Worm (Caenorhabditis elegans) whole organism, L4 larva: ENCODE measurements around the gene ehs-1.

Source experiments
- F10B5.3 ChIP-seq: sonication (generic microtip); optimal IDR thresholded peaks from 2 replicates; lab custom pipeline; 2016; ENCODE audit warnings: mild to moderate bottlenecking, missing genetic modification characterization, missing compliant biosample characterization
- F26F4.8 ChIP-seq: fragments of 200-800 bp; sonication (Bioruptor generic); conservative IDR thresholded peaks from 2 replicates; pipeline ENCODE4 v1.3.6; 2022; ENCODE audit warnings: missing genetic modification characterization, missing compliant biosample characterization
- F37D6.2 ChIP-seq: sonication (generic microtip); optimal IDR thresholded peaks from 2 replicates; lab custom pipeline; 2016; ENCODE audit warnings: mild to moderate bottlenecking, missing genetic modification characterization, missing compliant biosample characterization
- F44E2.7 ChIP-seq: fragments of 200-800 bp; sonication (Bioruptor generic); IDR thresholded peaks from 2 replicates; pipeline ENCODE4 v2.1.2; 2022; ENCODE audit warnings: missing genetic modification characterization, missing compliant biosample characterization
- F49E8.2 ChIP-seq: sonication (generic microtip); optimal IDR thresholded peaks from 2 replicates; lab custom pipeline; 2016; ENCODE audit warnings: missing compliant biosample characterization, mild to moderate bottlenecking, missing genetic modification characterization, borderline replicate concordance
- Y5F2A.4 ChIP-seq: fragments of 200-800 bp; sonication (Bioruptor generic); optimal IDR thresholded peaks from 2 replicates; lab custom pipeline; 2018; ENCODE audit warnings: mild to moderate bottlenecking, missing genetic modification characterization, missing compliant biosample characterization
- ZK337.2 ChIP-seq: fragments of 200-800 bp; sonication (Bioruptor generic); IDR thresholded peaks from 2 replicates; pipeline ENCODE4 v1.3.6; 2022; ENCODE audit warnings: missing genetic modification reagents, missing genetic modification characterization, missing compliant biosample characterization
- aha-1 ChIP-seq: fragments of 150-350 bp; peaks from one replicate; lab custom pipeline; 2014; ENCODE audit warnings: missing biosample characterization, missing genetic modification characterization
- attf-4 ChIP-seq: sonication (generic microtip); optimal IDR thresholded peaks from 3 replicates; lab custom pipeline; 2017; ENCODE audit warnings: missing biosample characterization, missing genetic modification characterization
- ceh-20 ChIP-seq: fragments of 200-800 bp; sonication (Bioruptor generic); IDR thresholded peaks from 2 replicates; pipeline ENCODE4 v1.3.6; 2022; ENCODE audit warnings: missing genetic modification reagents, missing genetic modification characterization, missing compliant biosample characterization
- daf-16 ChIP-seq, 3 experiments: sonication (generic microtip); optimal IDR thresholded peaks; 2 replicates each; lab custom pipeline; 2016 to 2017; ENCODE audit warnings: missing genetic modification characterization in 3 of 3, missing genetic modification reagents in 3 of 3, mild to moderate bottlenecking in 2 of 3, missing compliant biosample characterization in 2 of 3, missing biosample characterization in 1 of 3, moderate library complexity in 1 of 3
- daf-19 ChIP-seq: fragments of 200-800 bp; sonication (Bioruptor generic); conservative IDR thresholded peaks from 2 replicates; pipeline ENCODE4 v1.3.6; 2022; ENCODE audit warnings: missing genetic modification characterization, missing compliant biosample characterization
- dmd-6 ChIP-seq: fragments of 200-800 bp; sonication (Bioruptor generic); IDR thresholded peaks from 2 replicates; pipeline ENCODE4 v1.3.6; 2022; ENCODE audit warnings: missing genetic modification reagents, missing genetic modification characterization, missing compliant biosample characterization
- duxl-1 ChIP-seq: sonication (generic microtip); optimal IDR thresholded peaks from 2 replicates; lab custom pipeline; 2016; ENCODE audit warnings: mild to moderate bottlenecking, missing genetic modification characterization, moderate library complexity, missing compliant biosample characterization; ENCODE audit not compliant: poor library complexity
- fos-1 ChIP-seq: fragments of 150-350 bp; optimal IDR thresholded peaks from 2 replicates; lab custom pipeline; 2014; ENCODE audit warnings: missing biosample characterization, missing genetic modification characterization
- gei-8 ChIP-seq: fragments of 200-800 bp; sonication (Bioruptor generic); optimal IDR thresholded peaks from 2 replicates; lab custom pipeline; 2018; ENCODE audit warnings: mild to moderate bottlenecking, missing genetic modification characterization, missing compliant biosample characterization
- hlh-11 ChIP-seq: fragments of 200-800 bp; sonication (Bioruptor generic); optimal IDR thresholded peaks from 2 replicates; lab custom pipeline; 2018; ENCODE audit warnings: mild to moderate bottlenecking, missing genetic modification characterization, missing compliant biosample characterization
- hlh-30 ChIP-seq: sonication (generic microtip); optimal IDR thresholded peaks from 2 replicates; lab custom pipeline; 2017; ENCODE audit warnings: antibody characterized with exemption, mild to moderate bottlenecking, missing genetic modification characterization, missing compliant biosample characterization; ENCODE audit not compliant: insufficient read depth
- hmg-1.1 ChIP-seq: fragments of 200-800 bp; sonication (Bioruptor generic); IDR thresholded peaks from 2 replicates; pipeline ENCODE4 v1.3.6; 2022; ENCODE audit warnings: missing genetic modification reagents, missing genetic modification characterization, missing compliant biosample characterization
- lim-7 ChIP-seq: fragments of 200-800 bp; sonication (Bioruptor generic); IDR thresholded peaks from 2 replicates; pipeline ENCODE4 v1.3.6; 2022; ENCODE audit warnings: missing genetic modification characterization, missing compliant biosample characterization
- lin-29 ChIP-seq: fragments of 200-800 bp; sonication (Bioruptor generic); IDR thresholded peaks from 2 replicates; pipeline ENCODE4 v1.3.6; 2022; ENCODE audit warnings: missing genetic modification reagents, missing genetic modification characterization, missing compliant biosample characterization
- lin-38 ChIP-seq: fragments of 200-800 bp; sonication (Bioruptor generic); IDR thresholded peaks from 2 replicates; pipeline ENCODE4 v1.3.6; 2022; ENCODE audit warnings: missing genetic modification reagents, missing genetic modification characterization, missing compliant biosample characterization
- lsy-2 ChIP-seq, 2 experiments: fragments of 150-350 bp in 1 of 2; sonication (generic microtip) in 1 of 2; optimal IDR thresholded peaks; 2 replicates each; lab custom pipeline; 2014 to 2017; ENCODE audit warnings: missing biosample characterization in 2 of 2, missing genetic modification characterization in 2 of 2
- madf-5 ChIP-seq, 2 experiments: fragments of 200-800 bp; sonication (Bioruptor generic); IDR thresholded peaks; 2 replicates each; pipeline ENCODE4 v1.3.6; 2022; ENCODE audit warnings: missing compliant biosample characterization in 2 of 2, missing genetic modification characterization in 2 of 2
- mdl-1 ChIP-seq, 2 experiments: fragments of 150-350 bp in 1 of 2; sonication (generic microtip) in 1 of 2; optimal IDR thresholded peaks; 2 replicates each; lab custom pipeline; 2014 to 2017; ENCODE audit warnings: missing biosample characterization in 2 of 2, missing genetic modification characterization in 2 of 2
- mes-2 ChIP-seq: sonication (generic microtip); optimal IDR thresholded peaks from 2 replicates; lab custom pipeline; 2016; ENCODE audit warnings: missing genotype, mild to moderate bottlenecking, missing genetic modification characterization, missing compliant biosample characterization; ENCODE audit not compliant: poor library complexity, severe bottlenecking
- nhr-11 ChIP-seq: fragments of 150-350 bp; optimal IDR thresholded peaks from 2 replicates; lab custom pipeline; 2014; ENCODE audit warnings: missing biosample characterization, missing genetic modification characterization
- nhr-28 ChIP-seq: fragments of 150-350 bp; optimal IDR thresholded peaks from 2 replicates; lab custom pipeline; 2014; ENCODE audit warnings: missing biosample characterization, missing genetic modification characterization
- nhr-6 ChIP-seq: fragments of 150-350 bp; optimal IDR thresholded peaks from 2 replicates; lab custom pipeline; 2014; ENCODE audit warnings: missing biosample characterization, missing genetic modification characterization
- pqm-1 ChIP-seq: sonication (generic microtip); optimal IDR thresholded peaks from 2 replicates; lab custom pipeline; 2017; ENCODE audit warnings: missing biosample characterization, missing genetic modification characterization
- rbr-2 ChIP-seq: sonication (generic microtip); optimal IDR thresholded peaks from 2 replicates; lab custom pipeline; 2016; ENCODE audit warnings: missing genotype, missing genetic modification characterization, missing compliant biosample characterization
- saeg-2 ChIP-seq: fragments of 200-800 bp; sonication (Bioruptor generic); IDR thresholded peaks from 2 replicates; pipeline ENCODE4 v1.3.6; 2022; ENCODE audit warnings: missing genetic modification reagents, missing genetic modification characterization, missing compliant biosample characterization
- skn-1 ChIP-seq: fragments of 150-350 bp; optimal IDR thresholded peaks from 2 replicates; lab custom pipeline; 2014; ENCODE audit warnings: missing biosample characterization, missing genetic modification characterization
- snpc-4 ChIP-seq: fragments of 150-350 bp; optimal IDR thresholded peaks from 2 replicates; lab custom pipeline; 2014; ENCODE audit warnings: missing biosample characterization, missing genetic modification characterization
- spr-1 ChIP-seq: sonication (generic microtip); optimal IDR thresholded peaks from 2 replicates; lab custom pipeline; 2016; ENCODE audit warnings: mild to moderate bottlenecking, missing genetic modification characterization, missing compliant biosample characterization
- tag-97 ChIP-seq: fragments of 200-800 bp; sonication (Bioruptor generic); IDR thresholded peaks from 2 replicates; pipeline ENCODE4 v1.3.6; 2022; ENCODE audit warnings: missing genetic modification characterization, missing compliant biosample characterization
- unc-62 ChIP-seq, 3 experiments: fragments of 150-350 bp in 1 of 3; sonication (generic microtip); optimal IDR thresholded peaks in 2 of 3; peaks in 1 of 3; 1 replicate in 1 of 3; 2 replicates in 2 of 3; lab custom pipeline; 2014 to 2017; ENCODE audit warnings: missing biosample characterization in 3 of 3, missing genetic modification characterization in 3 of 3, missing genetic modification reagents in 3 of 3, missing genotype in 1 of 3
- zfp-2 ChIP-seq: sonication (generic microtip); optimal IDR thresholded peaks from 2 replicates; lab custom pipeline; 2016; ENCODE audit warnings: mild to moderate bottlenecking, missing genetic modification characterization, missing compliant biosample characterization
- zip-11 ChIP-seq: fragments of 200-800 bp; sonication (Bioruptor generic); IDR thresholded peaks from 2 replicates; pipeline ENCODE4 v1.3.6; 2022; ENCODE audit warnings: missing genetic modification characterization, missing compliant biosample characterization
- ztf-7 ChIP-seq: fragments of 150-350 bp; optimal IDR thresholded peaks from 2 replicates; lab custom pipeline; 2014; ENCODE audit warnings: missing biosample characterization, missing genetic modification characterization

The ehs-1 gene

ce11 chrII:5777372-5777771 lies 43.1 kb upstream of the ehs-1 start:
- no peak for TF ChIP-seq ZK337.2 (GFP tag; lab: Robert Waterston, UW)
- no peak for TF ChIP-seq daf-19 (GFP tag; lab: Robert Waterston, UW)
- TF ChIP-seq zfp-2 (tag; lab: Kevin White, UChicago), result no peak
- TF ChIP-seq ceh-20, result no peak
- no peak for TF ChIP-seq snpc-4 (tag; lab: Kevin White, UChicago)
- no peak for TF ChIP-seq skn-1
- no peak for TF ChIP-seq spr-1
- TF ChIP-seq fos-1 (tag; lab: Kevin White, UChicago), result no peak

- TF ChIP-seq nhr-28 (tag; lab: Kevin White, UChicago), result no peak
- no peak for TF ChIP-seq F37D6.2 (tag; lab: Kevin White, UChicago)
- TF ChIP-seq attf-4 (tag; lab: Kevin White, UChicago), result no peak
- TF ChIP-seq nhr-11 (tag; lab: Kevin White, UChicago), result peak; percentile 11
- no peak for TF ChIP-seq zfp-2 (tag; lab: Kevin White, UChicago)
- TF ChIP-seq nhr-6 (tag; lab: Kevin White, UChicago), result no peak
- TF ChIP-seq skn-1, result no peak
- TF ChIP-seq lim-7 (GFP tag; lab: Robert Waterston, UW), result no peak
- no peak for TF ChIP-seq zip-11
- no peak for TF ChIP-seq madf-5 (GFP tag; IDR thresholded peaks at IDR 0.05; lab: Robert Waterston, UW)
- peak; percentile 50 for TF ChIP-seq hlh-11 (tag; lab: Kevin White, UChicago)
- TF ChIP-seq rbr-2 (tag; lab: Kevin White, UChicago), result no peak
- no peak for TF ChIP-seq dmd-6 (GFP tag; lab: Robert Waterston, UW)
- peak; percentile 47 for TF ChIP-seq hmg-1.1 (GFP tag; lab: Robert Waterston, UW)
- no peak for TF ChIP-seq gei-8 (GFP tag; lab: Kevin White, UChicago)
- TF ChIP-seq lsy-2 (tag; optimal IDR thresholded peaks at IDR 0.05; lab: Kevin White, UChicago), result peak in 1 of 2 experiments; percentile 30
- peak; percentile 37 for TF ChIP-seq mes-2
- no peak for TF ChIP-seq duxl-1 (tag; lab: Kevin White, UChicago)
- TF ChIP-seq F44E2.7 (GFP tag; lab: Robert Waterston, UW), result no peak
- no peak for TF ChIP-seq daf-16 (GFP tag; optimal IDR thresholded peaks at IDR 0.05; lab: Kevin White, UChicago)
- no peak for TF ChIP-seq daf-16 (tag; optimal IDR thresholded peaks at IDR 0.05; lab: Kevin White, UChicago)
- no peak for TF ChIP-seq lin-38 (GFP tag; lab: Robert Waterston, UW)
- TF ChIP-seq hlh-30, result no peak
- no peak for TF ChIP-seq tag-97
- TF ChIP-seq aha-1 (tag; lab: Kevin White, UChicago), result peak; percentile 29
- no peak for TF ChIP-seq Y5F2A.4 (GFP tag; lab: Kevin White, UChicago)
- TF ChIP-seq pqm-1 (tag; lab: Kevin White, UChicago), result no peak
- no peak for TF ChIP-seq F26F4.8 (GFP tag; lab: Robert Waterston, UW)
- TF ChIP-seq ztf-7 (tag; lab: Kevin White, UChicago), result no peak
- TF ChIP-seq F49E8.2 (tag; lab: Kevin White, UChicago), result no peak
- TF ChIP-seq lin-29 (GFP tag; lab: Robert Waterston, UW), result no peak
- TF ChIP-seq saeg-2 (GFP tag; lab: Robert Waterston, UW), result no peak
- peak in 1 of 2 experiments; percentile 0 for TF ChIP-seq unc-62 (GFP tag; optimal IDR thresholded peaks at IDR 0.05 in 1 of 2; lab: Kevin White, UChicago)
- TF ChIP-seq unc-62 (tag; optimal IDR thresholded peaks at IDR 0.05; lab: Kevin White, UChicago), result no peak
- no peak for TF ChIP-seq mdl-1 (tag; optimal IDR thresholded peaks at IDR 0.05; lab: Kevin White, UChicago)
- TF ChIP-seq F10B5.3 (tag; lab: Kevin White, UChicago), result no peak
Observed at ce11 chrII:5779866-5780265, 40.6 kb upstream of the ehs-1 start.
